Comparison of ENCODE assay signal across 5 worm cellular contexts in the genomic region with DNA sequence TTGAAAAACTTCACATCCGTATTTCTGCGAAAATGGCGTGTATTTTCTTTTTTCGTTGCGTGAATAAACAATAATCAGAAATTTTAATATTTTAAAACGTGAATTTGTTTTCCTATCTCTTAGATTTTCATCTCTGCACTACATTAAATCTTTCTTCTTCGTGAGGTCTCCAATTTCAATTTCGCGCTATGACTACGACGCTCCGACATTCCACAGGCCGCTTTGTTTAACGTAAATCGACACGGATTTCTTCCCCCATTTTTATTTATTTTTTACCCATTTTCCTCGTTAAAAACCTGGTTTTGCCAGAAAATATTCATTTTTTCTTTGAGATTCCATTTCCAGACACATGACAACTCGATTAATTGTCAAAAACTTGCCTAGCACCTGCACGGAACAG.
TF ChIP-seq lines count a peak whose summit lies in the region.

A gene (minus strand): TSS at position 120 of the 400 bp plus-strand sequence.
A gene (plus strand): TSS at position 346 of the 400 bp plus-strand sequence.

TF ChIP-seq in whole organism, L1 larva, 84 proteins besides CTCF, POLR2A, EP300 and RAD21 (continues in another document):
- TF ChIP-seq pax-3 (tag; optimal IDR thresholded peaks at IDR 0.05; lab: Kevin White, UChicago) (peak; percentile 86), mdl-1 (tag; optimal IDR thresholded peaks at IDR 0.05; lab: Kevin White, UChicago) (peak in 1 of 2 experiments; percentile 79), mab-9 (GFP tag; IDR thresholded peaks at IDR 0.05; lab: Robert Waterston, UW) (peak; percentile 72), rnt-1 (tag; optimal IDR thresholded peaks at IDR 0.05; lab: Kevin White, UChicago) (peak; percentile 98), ceh-82 (tag; optimal IDR thresholded peaks at IDR 0.05; lab: Kevin White, UChicago) (peak; percentile 93 to 96 (median 94)), nhr-47 (tag; optimal IDR thresholded peaks at IDR 0.05; lab: Kevin White, UChicago) (peak; percentile 96), zag-1 (tag; optimal IDR thresholded peaks at IDR 0.05; lab: Kevin White, UChicago) (peak; percentile 50), egl-27 (tag; optimal IDR thresholded peaks at IDR 0.05; lab: Kevin White, UChicago) (peak in 1 of 2 experiments; percentile 47), ces-1 (GFP tag; optimal IDR thresholded peaks at IDR 0.05; lab: Kevin White, UChicago) (no peak), tlp-1 (tag; optimal IDR thresholded peaks at IDR 0.05; lab: Kevin White, UChicago) (no peak), nhr-11 (tag; optimal IDR thresholded peaks at IDR 0.05; lab: Kevin White, UChicago) (peak; percentile 82), F16B12.6 (tag; optimal IDR thresholded peaks at IDR 0.05; lab: Kevin White, UChicago) (peak; percentile 63), hlh-17 (GFP tag; optimal IDR thresholded peaks at IDR 0.05; lab: Kevin White, UChicago; ENCODE audit: borderline replicate concordance) (no peak), elt-3 (tag; optimal IDR thresholded peaks at IDR 0.05; lab: Kevin White, UChicago) (peak in 3 of 6 experiments; percentile 66 to 86 (median 79)), efl-1 (optimal IDR thresholded peaks at IDR 0.05; lab: Kevin White, UChicago) (peak; percentile 100), efl-1 (GFP tag; optimal IDR thresholded peaks at IDR 0.05 in 1 of 2; lab: Kevin White, UChicago) (peak; percentile 100)

TF ChIP-seq in whole organism, L3 larva, 47 proteins besides CTCF, POLR2A, EP300 and RAD21 (continues in another document):
- no peak for TF ChIP-seq fkh-10 (GFP tag; optimal IDR thresholded peaks at IDR 0.05; lab: Kevin White, UChicago)
- no peak for TF ChIP-seq elt-1 (tag; optimal IDR thresholded peaks at IDR 0.05; lab: Kevin White, UChicago)
- TF ChIP-seq aly-2 (tag; optimal IDR thresholded peaks at IDR 0.05; lab: Kevin White, UChicago): no peak
- TF ChIP-seq ztf-4 (tag; optimal IDR thresholded peaks at IDR 0.05; lab: Kevin White, UChicago): no peak
- no peak for TF ChIP-seq ama-1 (optimal IDR thresholded peaks at IDR 0.05; lab: Kevin White, UChicago)
- TF ChIP-seq skn-1 (tag; optimal IDR thresholded peaks at IDR 0.05; lab: Kevin White, UChicago): peak; percentile 57
- peak; percentile 64 for TF ChIP-seq nhr-77 (tag; optimal IDR thresholded peaks at IDR 0.05; lab: Kevin White, UChicago)
- peak; percentile 54 for TF ChIP-seq jun-1 (tag; optimal IDR thresholded peaks at IDR 0.05; lab: Kevin White, UChicago)
- no peak for TF ChIP-seq fkh-2 (tag; optimal IDR thresholded peaks at IDR 0.05; lab: Kevin White, UChicago)
- TF ChIP-seq R02D3.7 (tag; optimal IDR thresholded peaks at IDR 0.05; lab: Kevin White, UChicago): peak; percentile 99
- TF ChIP-seq nhr-12 (tag; optimal IDR thresholded peaks at IDR 0.05; lab: Kevin White, UChicago): no peak
- TF ChIP-seq nhr-25 (tag; optimal IDR thresholded peaks at IDR 0.05; lab: Kevin White, UChicago): peak; percentile 71
- peak; percentile 86 for TF ChIP-seq nhr-43 (tag; optimal IDR thresholded peaks at IDR 0.05; lab: Kevin White, UChicago; ENCODE audit: poor library complexity, severe bottlenecking)
- no peak for TF ChIP-seq mdl-1 (tag; optimal IDR thresholded peaks at IDR 0.05; lab: Kevin White, UChicago)
- no peak for TF ChIP-seq nhr-28 (tag; optimal IDR thresholded peaks at IDR 0.05; lab: Kevin White, UChicago)
- TF ChIP-seq hmg-11 (tag; optimal IDR thresholded peaks at IDR 0.05; lab: Kevin White, UChicago): peak; percentile 89
- TF ChIP-seq pqm-1 (tag; optimal IDR thresholded peaks at IDR 0.05; lab: Kevin White, UChicago): peak; percentile 70
- peak; percentile 57 for TF ChIP-seq lsy-12 (tag; optimal IDR thresholded peaks at IDR 0.05; lab: Kevin White, UChicago)

TF ChIP-seq in whole organism, early embryonic, 17 proteins besides CTCF, POLR2A, EP300 and RAD21:
- peak; percentile 76 for TF ChIP-seq F13C5.2 (tag; optimal IDR thresholded peaks at IDR 0.05; lab: Kevin White, UChicago)
- TF ChIP-seq tbx-37 (GFP tag; conservative IDR thresholded peaks at IDR 0.05; lab: Robert Waterston, UW): peak; percentile 53; the same call in 1 of the 2 replicates
- TF ChIP-seq pes-1 (GFP tag; IDR thresholded peaks at IDR 0.05; lab: Robert Waterston, UW): no peak
- TF ChIP-seq tbx-11 (GFP tag; IDR thresholded peaks at IDR 0.05; lab: Robert Waterston, UW): 0 out of 2 replicates have a peak, but pooled peaks have one; percentile 47
- peak; percentile 19 for TF ChIP-seq ets-7 (tag; optimal IDR thresholded peaks at IDR 0.05; lab: Kevin White, UChicago)

TF ChIP-seq in whole organism, midembryonic, 9 proteins besides CTCF, POLR2A, EP300 and RAD21:
- TF ChIP-seq ztf-29 (GFP tag; IDR thresholded peaks at IDR 0.05; lab: Robert Waterston, UW): no peak
- peak; percentile 65; the same call in 1 of the 2 replicates for TF ChIP-seq ztf-23 (GFP tag; IDR thresholded peaks at IDR 0.05; lab: Robert Waterston, UW)
- no peak for TF ChIP-seq flt-1 (GFP tag; IDR thresholded peaks at IDR 0.05; lab: Robert Waterston, UW)
- TF ChIP-seq cog-1 (tag; optimal IDR thresholded peaks at IDR 0.05; lab: Kevin White, UChicago): peak; percentile 38
- TF ChIP-seq klf-2 (GFP tag; conservative IDR thresholded peaks at IDR 0.05; lab: Robert Waterston, UW): 0 out of 2 replicates have a peak, but pooled peaks have one; percentile 10

TF ChIP-seq in whole organism, young adult, 124 proteins besides CTCF, POLR2A, EP300 and RAD21 (continues in another document):
- TF ChIP-seq lin-35 (GFP tag; optimal IDR thresholded peaks at IDR 0.05; lab: Kevin White, UChicago): peak; percentile 51 to 97 (median 84)
- no peak for TF ChIP-seq egl-44 (GFP tag; IDR thresholded peaks at IDR 0.05; lab: Robert Waterston, UW)
- TF ChIP-seq snpc-4 (GFP tag; optimal IDR thresholded peaks at IDR 0.05; lab: Kevin White, UChicago): no peak
- peak in 2 of 4 experiments; percentile 41 to 72 for TF ChIP-seq snpc-4 (tag; optimal IDR thresholded peaks at IDR 0.05; lab: Kevin White, UChicago)
- TF ChIP-seq aptf-2 (GFP tag; conservative IDR thresholded peaks at IDR 0.05; lab: Robert Waterston, UW): no peak
- TF ChIP-seq Y53F4B.3 (GFP tag; IDR thresholded peaks at IDR 0.05; lab: Robert Waterston, UW): no peak
- no peak for TF ChIP-seq hlh-26 (GFP tag; conservative IDR thresholded peaks at IDR 0.05; lab: Robert Waterston, UW)
- no peak for TF ChIP-seq repo-1 (tag; optimal IDR thresholded peaks at IDR 0.05; lab: Kevin White, UChicago)
- no peak for TF ChIP-seq ceh-91 (GFP tag; IDR thresholded peaks at IDR 0.05; lab: Robert Waterston, UW)
- TF ChIP-seq nfya-2 (GFP tag; IDR thresholded peaks at IDR 0.05; lab: Robert Waterston, UW): no peak
- TF ChIP-seq Y79H2A.3 (GFP tag; conservative IDR thresholded peaks at IDR 0.05; lab: Robert Waterston, UW): no peak
- no peak for TF ChIP-seq hlh-12 (tag; optimal IDR thresholded peaks at IDR 0.05; lab: Kevin White, UChicago)
- TF ChIP-seq Y56A3A.18 (GFP tag; IDR thresholded peaks at IDR 0.05; lab: Robert Waterston, UW): no peak
- TF ChIP-seq ztf-3 (GFP tag; optimal IDR thresholded peaks at IDR 0.05; lab: Kevin White, UChicago): no peak
- no peak for TF ChIP-seq zim-3 (tag; optimal IDR thresholded peaks at IDR 0.05; lab: Kevin White, UChicago)
- no peak for TF ChIP-seq chd-7 (tag; optimal IDR thresholded peaks at IDR 0.05; lab: Kevin White, UChicago)
- TF ChIP-seq atf-7 (tag; optimal IDR thresholded peaks at IDR 0.05; lab: Kevin White, UChicago): no peak
- TF ChIP-seq ztf-22 (GFP tag; optimal IDR thresholded peaks at IDR 0.05; lab: Kevin White, UChicago): no peak
- no peak for TF ChIP-seq aptf-3 (GFP tag; IDR thresholded peaks at IDR 0.05; lab: Robert Waterston, UW)
- TF ChIP-seq tbx-9 (tag; optimal IDR thresholded peaks at IDR 0.05; lab: Kevin White, UChicago; ENCODE audit: borderline replicate concordance): no peak
- TF ChIP-seq B0035.1 (tag; optimal IDR thresholded peaks at IDR 0.05; lab: Kevin White, UChicago): no peak
- TF ChIP-seq snpc-3.4 (tag; optimal IDR thresholded peaks at IDR 0.05; lab: Kevin White, UChicago): no peak
- TF ChIP-seq attf-3 (GFP tag; conservative IDR thresholded peaks at IDR 0.05; lab: Robert Waterston, UW): peak; percentile 100
- TF ChIP-seq ztf-26 (tag; optimal IDR thresholded peaks at IDR 0.05; lab: Kevin White, UChicago): no peak
- no peak for TF ChIP-seq athp-1 (tag; optimal IDR thresholded peaks at IDR 0.05; lab: Kevin White, UChicago)
- peak; percentile 81 for TF ChIP-seq mcd-1 (GFP tag; IDR thresholded peaks at IDR 0.05; lab: Robert Waterston, UW)
- TF ChIP-seq ceh-27 (GFP tag; optimal IDR thresholded peaks at IDR 0.05; lab: Kevin White, UChicago): peak; percentile 71
- no peak for TF ChIP-seq ccch-3 (GFP tag; optimal IDR thresholded peaks at IDR 0.05; lab: Kevin White, UChicago)
- no peak for TF ChIP-seq F10E7.11 (tag; optimal IDR thresholded peaks at IDR 0.05; lab: Kevin White, UChicago)
- TF ChIP-seq fkh-3 (tag; optimal IDR thresholded peaks at IDR 0.05; lab: Kevin White, UChicago): no peak
- TF ChIP-seq bed-1 (GFP tag; IDR thresholded peaks at IDR 0.05; lab: Robert Waterston, UW): no peak
- TF ChIP-seq cebp-1 (GFP tag; IDR thresholded peaks at IDR 0.05; lab: Robert Waterston, UW): no peak
- TF ChIP-seq cebp-1 (tag; optimal IDR thresholded peaks at IDR 0.05; lab: Kevin White, UChicago): peak; percentile 66
- peak; percentile 25; the same call in 1 of the 2 replicates for TF ChIP-seq madf-6 (GFP tag; IDR thresholded peaks at IDR 0.05; lab: Robert Waterston, UW)
- peak; percentile 94 for TF ChIP-seq dpl-1 (GFP tag; optimal IDR thresholded peaks at IDR 0.05; lab: Kevin White, UChicago)
- TF ChIP-seq ama-1 (optimal IDR thresholded peaks at IDR 0.05; lab: Kevin White, UChicago): no peak
- no peak for TF ChIP-seq ama-1 (GFP tag; optimal IDR thresholded peaks at IDR 0.05; lab: Kevin White, UChicago)
- TF ChIP-seq sdz-38 (tag; optimal IDR thresholded peaks at IDR 0.05; lab: Kevin White, UChicago): no peak
- TF ChIP-seq ceh-79 (tag; optimal IDR thresholded peaks at IDR 0.05; lab: Kevin White, UChicago): no peak
- TF ChIP-seq F52B5.7 (tag; optimal IDR thresholded peaks at IDR 0.05; lab: Kevin White, UChicago): no peak
- 0 out of 2 replicates have a peak, but pooled peaks have one; percentile 13 for TF ChIP-seq lir-1 (GFP tag; conservative IDR thresholded peaks at IDR 0.05; lab: Robert Waterston, UW)
- TF ChIP-seq B0336.3 (GFP tag; IDR thresholded peaks at IDR 0.05; lab: Robert Waterston, UW): no peak
- no peak for TF ChIP-seq ztf-28 (GFP tag; IDR thresholded peaks at IDR 0.05; lab: Robert Waterston, UW)
- TF ChIP-seq mxl-1 (tag; optimal IDR thresholded peaks at IDR 0.05; lab: Kevin White, UChicago): no peak
- no peak for TF ChIP-seq let-607 (tag; optimal IDR thresholded peaks at IDR 0.05; lab: Kevin White, UChicago)
- TF ChIP-seq D2030.7 (GFP tag; IDR thresholded peaks at IDR 0.05; lab: Robert Waterston, UW): peak; percentile 49; the same call in 1 of the 2 replicates
- peak; percentile 61; the same call in 1 of the 2 replicates for TF ChIP-seq rcor-1 (GFP tag; IDR thresholded peaks at IDR 0.05; lab: Robert Waterston, UW)
